Worm (Caenorhabditis elegans): ENCODE results near the gene srxa-1.

- TF ChIP-seq nhr-77 (tag; optimal IDR thresholded peaks at IDR 0.05), result no peak
- TF ChIP-seq hlh-11 (tag; optimal IDR thresholded peaks at IDR 0.05), result no peak
- no peak for TF ChIP-seq zfp-2 (tag; optimal IDR thresholded peaks at IDR 0.05)
- no peak for TF ChIP-seq mdl-1 (tag; optimal IDR thresholded peaks at IDR 0.05)
- TF ChIP-seq pqm-1 (tag; optimal IDR thresholded peaks at IDR 0.05), result no peak
- TF ChIP-seq ama-1 (optimal IDR thresholded peaks at IDR 0.05), result no peak
- no peak for TF ChIP-seq F49E8.2 (tag; optimal IDR thresholded peaks at IDR 0.05; ENCODE audit: borderline replicate concordance)
- TF ChIP-seq dpl-1 (GFP tag; optimal IDR thresholded peaks at IDR 0.05), result no peak
- TF ChIP-seq jun-1 (tag; optimal IDR thresholded peaks at IDR 0.05), result no peak
- no peak for TF ChIP-seq aha-1 (tag)
- TF ChIP-seq skn-1 (tag; optimal IDR thresholded peaks at IDR 0.05), result no peak
- TF ChIP-seq nhr-76 (tag; optimal IDR thresholded peaks at IDR 0.05), result no peak
- TF ChIP-seq lin-15B (tag; optimal IDR thresholded peaks at IDR 0.05), result no peak
- TF ChIP-seq nhr-10 (tag; optimal IDR thresholded peaks at IDR 0.05), result no peak
Measured at ce11 chrV:20682309-20682708, 49.6 kb upstream of the srxa-1 start.

All from whole organism, L4 larva.